Fruit fly (Drosophila melanogaster): ENCODE measurements around the gene CG5515.

- peak; percentile 94 for TF ChIP-seq CG8319 (GFP tag; optimal IDR thresholded peaks at IDR 0.05)
- peak; percentile 96 for TF ChIP-seq Sox102F (GFP tag; optimal IDR thresholded peaks at IDR 0.05)
- peak; percentile 99 for TF ChIP-seq CG6792 (GFP tag; optimal IDR thresholded peaks at IDR 0.05)
- TF ChIP-seq Lpt (GFP tag; optimal IDR thresholded peaks at IDR 0.05), result peak; percentile 93
- peak; percentile 97 for TF ChIP-seq CG16779 (tag; optimal IDR thresholded peaks at IDR 0.05)
- TF ChIP-seq svp (GFP tag), result peak; percentile 98
- peak; percentile 97 for TF ChIP-seq CG7368 (GFP tag; optimal IDR thresholded peaks at IDR 0.05)
- peak; percentile 97 for TF ChIP-seq CG1621 (tag; optimal IDR thresholded peaks at IDR 0.05)
- no peak for TF ChIP-seq Hr38 (GFP tag; optimal IDR thresholded peaks at IDR 0.05)
- peak; percentile 98 for TF ChIP-seq spab (GFP tag; optimal IDR thresholded peaks at IDR 0.05)
- TF ChIP-seq lz (GFP tag; optimal IDR thresholded peaks at IDR 0.05), result peak; percentile 91
Measured at dm6 chr3R:24141013-24141592, 47.6 kb downstream of the CG5515 start, which contains the start of gene Kal1.
